Worm (Caenorhabditis elegans) whole organism, L2 larva: ENCODE measurements around the gene slc-9B.1.

Source experiments
- R02D3.7 ChIP-seq: fragments of 150-350 bp; optimal IDR thresholded peaks from 2 replicates; lab custom pipeline; 2014; ENCODE audit warnings: missing biosample characterization, missing genetic modification characterization
- Y55F3AM.14 ChIP-seq: fragments of 200-800 bp; sonication (Bioruptor generic); optimal IDR thresholded peaks from 2 replicates; lab custom pipeline; 2018; ENCODE audit warnings: mild to moderate bottlenecking, missing genetic modification characterization, missing compliant biosample characterization
- ZK546.5 ChIP-seq: sonication (generic microtip); optimal IDR thresholded peaks from 2 replicates; lab custom pipeline; 2017; ENCODE audit warnings: missing biosample characterization, missing genetic modification characterization
- ama-1 ChIP-seq: fragments of 150-350 bp; optimal IDR thresholded peaks from 2 replicates; lab custom pipeline; 2018; ENCODE audit warnings: inconsistent platforms
- blmp-1 ChIP-seq: sonication (generic microtip); optimal IDR thresholded peaks from 2 replicates; lab custom pipeline; 2017; ENCODE audit warnings: missing genetic modification characterization, mild to moderate bottlenecking, missing compliant biosample characterization, antibody characterized with exemption, moderate library complexity; ENCODE audit not compliant: insufficient read depth
- ceh-16 ChIP-seq: fragments of 150-350 bp; optimal IDR thresholded peaks from 2 replicates; lab custom pipeline; 2014; ENCODE audit warnings: missing biosample characterization, missing genetic modification characterization
- ceh-82 ChIP-seq: fragments of 150-350 bp; optimal IDR thresholded peaks from 2 replicates; lab custom pipeline; 2014; ENCODE audit warnings: missing biosample characterization, missing genetic modification characterization
- elt-3 ChIP-seq: sonication (generic microtip); optimal IDR thresholded peaks from 2 replicates; lab custom pipeline; 2017; ENCODE audit warnings: missing biosample characterization, missing genetic modification characterization
- lin-11 ChIP-seq: fragments of 150-350 bp; sonication (generic microtip); optimal IDR thresholded peaks from 2 replicates; lab custom pipeline; 2014; ENCODE audit warnings: missing biosample characterization, missing genetic modification characterization, inconsistent platforms, mixed read lengths
- lin-39 ChIP-seq: fragments of 150-350 bp; optimal IDR thresholded peaks from 2 replicates; lab custom pipeline; 2014; ENCODE audit warnings: missing biosample characterization, missing genetic modification reagents, missing genetic modification characterization
- lsy-2 ChIP-seq, 2 experiments: fragments of 150-350 bp in 1 of 2; sonication (generic microtip) in 1 of 2; optimal IDR thresholded peaks; 2 replicates each; lab custom pipeline; 2014 to 2017; ENCODE audit warnings: missing biosample characterization in 2 of 2, missing genetic modification characterization in 2 of 2
- mab-5 ChIP-seq: fragments of 150-350 bp; optimal IDR thresholded peaks from 2 replicates; lab custom pipeline; 2014; ENCODE audit warnings: missing biosample characterization, missing genetic modification characterization
- nhr-12 ChIP-seq: fragments of 150-350 bp; optimal IDR thresholded peaks from 2 replicates; lab custom pipeline; 2014; ENCODE audit warnings: missing biosample characterization, missing genetic modification characterization
- nhr-129 ChIP-seq: fragments of 150-350 bp; optimal IDR thresholded peaks from 2 replicates; lab custom pipeline; 2014; ENCODE audit warnings: missing biosample characterization, missing genetic modification characterization
- nhr-237 ChIP-seq: fragments of 150-350 bp; optimal IDR thresholded peaks from 2 replicates; lab custom pipeline; 2014; ENCODE audit warnings: missing biosample characterization, missing genetic modification characterization
- sem-4 ChIP-seq: fragments of 150-350 bp; optimal IDR thresholded peaks from 2 replicates; lab custom pipeline; 2014; ENCODE audit warnings: missing biosample characterization, missing genetic modification reagents, missing genetic modification characterization
- sma-3 ChIP-seq: sonication (generic microtip); optimal IDR thresholded peaks from 2 replicates; lab custom pipeline; 2016; ENCODE audit warnings: missing genetic modification reagents, missing genetic modification characterization, missing compliant biosample characterization
- sma-9 ChIP-seq, 2 experiments: fragments of 150-350 bp in 1 of 2; sonication (generic microtip) in 1 of 2; optimal IDR thresholded peaks; 2 replicates each; lab custom pipeline; 2014 to 2016; ENCODE audit warnings: missing genetic modification characterization in 2 of 2, mild to moderate bottlenecking in 1 of 2, missing biosample characterization in 1 of 2, missing compliant biosample characterization in 1 of 2, missing genetic modification reagents in 1 of 2, moderate library complexity in 1 of 2
- unc-39 ChIP-seq: fragments of 150-350 bp; optimal IDR thresholded peaks from 2 replicates; lab custom pipeline; 2014; ENCODE audit warnings: missing biosample characterization, missing genetic modification characterization
- unc-55 ChIP-seq: fragments of 150-350 bp; sonication (generic microtip); optimal IDR thresholded peaks from 3 replicates; lab custom pipeline; 2014; ENCODE audit warnings: missing biosample characterization, missing genetic modification reagents, missing genetic modification characterization
- unc-62 ChIP-seq: fragments of 150-350 bp; optimal IDR thresholded peaks from 2 replicates; lab custom pipeline; 2014; ENCODE audit warnings: missing biosample characterization, missing genetic modification reagents, missing genetic modification characterization
- ztf-1 ChIP-seq: fragments of 200-800 bp; sonication (Bioruptor generic); conservative IDR thresholded peaks from 2 replicates; pipeline ENCODE4 v1.3.6; 2022; ENCODE audit warnings: missing genetic modification characterization, missing compliant biosample characterization
- ztf-4 ChIP-seq: fragments of 150-350 bp; optimal IDR thresholded peaks from 2 replicates; lab custom pipeline; 2014; ENCODE audit warnings: missing biosample characterization, missing genetic modification characterization

slc-9B.1 gene

ce11 chrX:10332035-10332614 lies 52.7 kb downstream of the slc-9B.1 start (continued):
- TF ChIP-seq lin-39 (tag; lab: Kevin White, UChicago) = no peak
- TF ChIP-seq unc-62 (GFP tag; lab: Kevin White, UChicago) = no peak
- TF ChIP-seq ceh-16 (tag; lab: Kevin White, UChicago) = no peak
- peak; percentile 77 for TF ChIP-seq sma-3 (GFP tag; lab: Kevin White, UChicago)
- no peak for TF ChIP-seq ZK546.5 (tag; lab: Kevin White, UChicago)
- no peak for TF ChIP-seq unc-39 (tag; lab: Kevin White, UChicago)
- TF ChIP-seq sma-9 (GFP tag; optimal IDR thresholded peaks at IDR 0.05; lab: Kevin White, UChicago) = peak; percentile 91
- TF ChIP-seq sma-9 (tag; optimal IDR thresholded peaks at IDR 0.05; lab: Kevin White, UChicago) = no peak
- no peak for TF ChIP-seq elt-3 (tag; lab: Kevin White, UChicago)
- TF ChIP-seq lin-11 (tag; lab: Kevin White, UChicago) = no peak
- no peak for TF ChIP-seq ztf-4 (tag; lab: Kevin White, UChicago)
- TF ChIP-seq R02D3.7 (tag; lab: Kevin White, UChicago) = no peak
- TF ChIP-seq mab-5 = no peak
- no peak for TF ChIP-seq Y55F3AM.14 (GFP tag; lab: Kevin White, UChicago)
- no peak for TF ChIP-seq nhr-237
- TF ChIP-seq sem-4 (tag; lab: Kevin White, UChicago) = peak; percentile 68
- no peak for TF ChIP-seq nhr-12 (tag; lab: Kevin White, UChicago)
- TF ChIP-seq ztf-1 (GFP tag; lab: Robert Waterston, UW) = no peak
- peak; percentile 26 for TF ChIP-seq blmp-1
- TF ChIP-seq unc-55 = no peak
- TF ChIP-seq ama-1 (lab: Kevin White, UChicago) = no peak
- peak; percentile 50 for TF ChIP-seq nhr-129
- TF ChIP-seq lsy-2 (tag; optimal IDR thresholded peaks at IDR 0.05; lab: Kevin White, UChicago) = peak in 1 of 2 experiments; percentile 37
- no peak for TF ChIP-seq ceh-82 (tag; lab: Kevin White, UChicago)
- TF ChIP-seq, all 48 proteins: peak for 14
